Worm (Caenorhabditis elegans) whole organism, L2 larva: ENCODE data around the gene clh-5.

Experiments
- R02D3.7 ChIP-seq: fragments of 150-350 bp; optimal IDR thresholded peaks from 2 replicates; lab custom pipeline; 2014; ENCODE audit warnings: missing biosample characterization, missing genetic modification characterization
- alr-1 ChIP-seq: fragments of 150-350 bp; optimal IDR thresholded peaks from 2 replicates; lab custom pipeline; 2014; ENCODE audit warnings: missing biosample characterization, missing genetic modification characterization
- aly-2 ChIP-seq: fragments of 150-350 bp; optimal IDR thresholded peaks from 2 replicates; lab custom pipeline; 2014; ENCODE audit warnings: missing biosample characterization, missing genetic modification characterization
- ceh-82 ChIP-seq: fragments of 150-350 bp; optimal IDR thresholded peaks from 2 replicates; lab custom pipeline; 2014; ENCODE audit warnings: missing biosample characterization, missing genetic modification characterization
- egl-27 ChIP-seq: sonication (generic microtip); optimal IDR thresholded peaks from 3 replicates; lab custom pipeline; 2017; ENCODE audit warnings: missing biosample characterization, missing genetic modification reagents, missing genetic modification characterization
- fos-1 ChIP-seq: fragments of 150-350 bp; optimal IDR thresholded peaks from 2 replicates; lab custom pipeline; 2014; ENCODE audit warnings: missing biosample characterization, missing genetic modification characterization
- nhr-11 ChIP-seq: fragments of 150-350 bp; optimal IDR thresholded peaks from 2 replicates; lab custom pipeline; 2014; ENCODE audit warnings: missing biosample characterization, missing genetic modification characterization
- nhr-12 ChIP-seq: fragments of 150-350 bp; optimal IDR thresholded peaks from 2 replicates; lab custom pipeline; 2014; ENCODE audit warnings: missing biosample characterization, missing genetic modification characterization
- nhr-6 ChIP-seq: fragments of 150-350 bp; optimal IDR thresholded peaks from 2 replicates; lab custom pipeline; 2014; ENCODE audit warnings: missing biosample characterization, missing genetic modification characterization
- unc-62 ChIP-seq: fragments of 150-350 bp; optimal IDR thresholded peaks from 2 replicates; lab custom pipeline; 2014; ENCODE audit warnings: missing biosample characterization, missing genetic modification reagents, missing genetic modification characterization
- ztf-11 ChIP-seq: sonication (generic microtip); optimal IDR thresholded peaks from 2 replicates; lab custom pipeline; 2017; ENCODE audit warnings: missing biosample characterization, missing genetic modification characterization

ce11 chrII:9148079-9148478 lies 49.7 kb upstream of the clh-5 start:
- TF ChIP-seq nhr-12 (tag; lab: Kevin White, UChicago) (no peak), aly-2 (tag; lab: Kevin White, UChicago) (no peak), alr-1 (tag; lab: Kevin White, UChicago) (no peak), R02D3.7 (no peak), egl-27 (no peak), fos-1 (tag; lab: Kevin White, UChicago) (no peak), ceh-82 (tag; lab: Kevin White, UChicago) (no peak), nhr-6 (tag; lab: Kevin White, UChicago) (no peak), nhr-11 (no peak), ztf-11 (no peak), unc-62 (GFP tag; lab: Kevin White, UChicago) (no peak)
